Worm (Caenorhabditis elegans) whole organism, L3 larva: ENCODE data around the gene dhc-4.

Experiments used
- R02D3.7 ChIP-seq: fragments of 150-350 bp; optimal IDR thresholded peaks from 2 replicates; lab custom pipeline; 2014; ENCODE audit warnings: missing biosample characterization, missing genetic modification characterization
- ceh-28 ChIP-seq: fragments of 150-350 bp; optimal IDR thresholded peaks from 2 replicates; lab custom pipeline; 2014; ENCODE audit warnings: missing biosample characterization, missing genetic modification reagents, missing genetic modification characterization
- ceh-82 ChIP-seq: fragments of 150-350 bp; optimal IDR thresholded peaks from 2 replicates; lab custom pipeline; 2014; ENCODE audit warnings: missing biosample characterization, missing genetic modification characterization
- elt-2 ChIP-seq: sonication (generic microtip); optimal IDR thresholded peaks from 2 replicates; lab custom pipeline; 2016; ENCODE audit warnings: missing genetic modification reagents, mild to moderate bottlenecking, missing genetic modification characterization, missing compliant biosample characterization
- fos-1 ChIP-seq: fragments of 150-350 bp; optimal IDR thresholded peaks from 2 replicates; lab custom pipeline; 2014; ENCODE audit warnings: missing biosample characterization, missing genetic modification characterization
- lsy-12 ChIP-seq: sonication (generic microtip); optimal IDR thresholded peaks from 2 replicates; lab custom pipeline; 2016; ENCODE audit warnings: mild to moderate bottlenecking, missing genetic modification characterization, missing compliant biosample characterization
- mdl-1 ChIP-seq: fragments of 150-350 bp; optimal IDR thresholded peaks from 2 replicates; lab custom pipeline; 2014; ENCODE audit warnings: missing biosample characterization, missing genetic modification characterization
- nhr-12 ChIP-seq: fragments of 150-350 bp; optimal IDR thresholded peaks from 2 replicates; lab custom pipeline; 2014; ENCODE audit warnings: missing biosample characterization, missing genetic modification characterization
- nhr-77 ChIP-seq: fragments of 150-350 bp; optimal IDR thresholded peaks from 2 replicates; lab custom pipeline; 2014; ENCODE audit warnings: missing biosample characterization, missing genetic modification characterization
- pha-4 ChIP-seq: fragments of 150-350 bp; optimal IDR thresholded peaks from 2 replicates; lab custom pipeline; 2014; ENCODE audit warnings: missing biosample characterization, missing genetic modification reagents, missing genetic modification characterization
- skn-1 ChIP-seq: fragments of 150-350 bp; optimal IDR thresholded peaks from 2 replicates; lab custom pipeline; 2014; ENCODE audit warnings: missing biosample characterization, missing genetic modification characterization

- TF ChIP-seq mdl-1 (tag; lab: Kevin White, UChicago) (no peak), ceh-82 (tag; lab: Kevin White, UChicago) (no peak), skn-1 (no peak), nhr-77 (tag; lab: Kevin White, UChicago) (no peak), pha-4 (tag; lab: Kevin White, UChicago) (no peak), nhr-12 (no peak), fos-1 (tag; lab: Kevin White, UChicago) (no peak), R02D3.7 (tag; lab: Kevin White, UChicago) (no peak), lsy-12 (tag; lab: Kevin White, UChicago) (no peak), ceh-28 (tag; lab: Kevin White, UChicago) (no peak), elt-2 (tag; lab: Kevin White, UChicago) (no peak)
Observed at ce11 chrIII:10939184-10939583, 30.6 kb upstream of the dhc-4 start.
